Worm (Caenorhabditis elegans): ENCODE measurements around the gene T11G6.5.

T11G6.5 gene

ce11 chrIV:10867370-10868146 is 25.0 kb upstream of the T11G6.5 start:
- TF ChIP-seq pha-4 (tag; optimal IDR thresholded peaks at IDR 0.05): peak; percentile 68
- TF ChIP-seq hmg-11 (tag; optimal IDR thresholded peaks at IDR 0.05): no peak

ce11 chrIV:10864031-10864430 is 21.5 kb upstream of the T11G6.5 start, which contains the start of gene nish-1:
Gene nish-1, plus strand, starts transcription at chrIV:10864331.
- TF ChIP-seq fos-1 (tag; optimal IDR thresholded peaks at IDR 0.05) (no peak), lin-39 (tag; optimal IDR thresholded peaks at IDR 0.05) (no peak), elt-3 (tag; optimal IDR thresholded peaks at IDR 0.05) (no peak), lsy-12 (tag; optimal IDR thresholded peaks at IDR 0.05) (no peak), nhr-23 (tag; optimal IDR thresholded peaks at IDR 0.05) (no peak), egl-27 (tag; optimal IDR thresholded peaks at IDR 0.05) (no peak), fkh-10 (GFP tag; optimal IDR thresholded peaks at IDR 0.05) (no peak), nhr-67 (tag; optimal IDR thresholded peaks at IDR 0.05) (no peak), nhr-76 (tag; optimal IDR thresholded peaks at IDR 0.05) (no peak), pha-4 (tag; optimal IDR thresholded peaks at IDR 0.05) (no peak), lin-15B (tag; optimal IDR thresholded peaks at IDR 0.05) (no peak), nhr-43 (tag; optimal IDR thresholded peaks at IDR 0.05; ENCODE audit: poor library complexity, severe bottlenecking) (no peak), ceh-82 (tag; optimal IDR thresholded peaks at IDR 0.05) (no peak), ceh-16 (tag; optimal IDR thresholded peaks at IDR 0.05) (no peak), ztf-11 (tag; optimal IDR thresholded peaks at IDR 0.05) (no peak), nhr-12 (tag; optimal IDR thresholded peaks at IDR 0.05) (no peak), ama-1 (optimal IDR thresholded peaks at IDR 0.05) (no peak)

- TF ChIP-seq ceh-28 (tag; optimal IDR thresholded peaks at IDR 0.05): peak; percentile 16
- no peak for TF ChIP-seq sea-2 (GFP tag; optimal IDR thresholded peaks at IDR 0.05)
Observed at ce11 chrIV:10861102-10861501, 18.5 kb upstream of the T11G6.5 start, which contains the start of gene rbm-22. Gene rbm-22, plus strand, starts transcription at chrIV:10861402.

- TF ChIP-seq sea-2 (GFP tag; optimal IDR thresholded peaks at IDR 0.05) (no peak), fkh-10 (GFP tag; optimal IDR thresholded peaks at IDR 0.05) (no peak), ceh-16 (tag; optimal IDR thresholded peaks at IDR 0.05) (no peak), nhr-237 (tag; optimal IDR thresholded peaks at IDR 0.05) (no peak), nhr-67 (tag; optimal IDR thresholded peaks at IDR 0.05) (no peak), eor-1 (tag; optimal IDR thresholded peaks at IDR 0.05) (no peak), fos-1 (tag; optimal IDR thresholded peaks at IDR 0.05) (no peak), skn-1 (tag; optimal IDR thresholded peaks at IDR 0.05) (no peak), aly-2 (tag; optimal IDR thresholded peaks at IDR 0.05) (no peak), nhr-28 (tag; optimal IDR thresholded peaks at IDR 0.05) (no peak), pqm-1 (tag; optimal IDR thresholded peaks at IDR 0.05) (peak; percentile 80), nhr-12 (tag; optimal IDR thresholded peaks at IDR 0.05) (no peak), ceh-9 (tag; optimal IDR thresholded peaks at IDR 0.05) (no peak), daf-12 (tag; optimal IDR thresholded peaks at IDR 0.05) (no peak), hmg-11 (tag; optimal IDR thresholded peaks at IDR 0.05) (peak; percentile 29), ztf-4 (tag; optimal IDR thresholded peaks at IDR 0.05) (no peak), unc-39 (tag; optimal IDR thresholded peaks at IDR 0.05) (no peak), egl-27 (tag; optimal IDR thresholded peaks at IDR 0.05) (no peak), nhr-76 (tag; optimal IDR thresholded peaks at IDR 0.05) (no peak), zag-1 (tag; optimal IDR thresholded peaks at IDR 0.05) (no peak), nhr-11 (tag; optimal IDR thresholded peaks at IDR 0.05) (no peak), egl-5 (tag; optimal IDR thresholded peaks at IDR 0.05) (no peak), ceh-28 (tag; optimal IDR thresholded peaks at IDR 0.05) (no peak), snpc-4 (tag; optimal IDR thresholded peaks at IDR 0.05) (peak; percentile 33), pha-4 (tag; optimal IDR thresholded peaks at IDR 0.05) (peak; percentile 45), ztf-11 (tag; optimal IDR thresholded peaks at IDR 0.05) (no peak), nfya-1 (tag; optimal IDR thresholded peaks at IDR 0.05; ENCODE audit: insufficient read depth) (peak; percentile 39), R02D3.7 (tag; optimal IDR thresholded peaks at IDR 0.05) (no peak), mdl-1 (tag; optimal IDR thresholded peaks at IDR 0.05) (peak; percentile 3), elt-2 (tag; optimal IDR thresholded peaks at IDR 0.05) (peak; percentile 73), fkh-2 (tag; optimal IDR thresholded peaks at IDR 0.05) (no peak), nhr-23 (tag; optimal IDR thresholded peaks at IDR 0.05) (peak; percentile 37), lin-15B (tag; optimal IDR thresholded peaks at IDR 0.05) (peak; percentile 42), elt-1 (tag; optimal IDR thresholded peaks at IDR 0.05) (no peak), elt-3 (tag; optimal IDR thresholded peaks at IDR 0.05) (no peak), tbx-2 (tag; optimal IDR thresholded peaks at IDR 0.05) (no peak), nhr-25 (tag; optimal IDR thresholded peaks at IDR 0.05) (peak; percentile 9), unc-62 (GFP tag; optimal IDR thresholded peaks at IDR 0.05) (no peak), lin-39 (tag; optimal IDR thresholded peaks at IDR 0.05) (peak; percentile 33), lsy-12 (tag; optimal IDR thresholded peaks at IDR 0.05) (no peak)
Observed at ce11 chrIV:10858300-10859016, 15.9 kb upstream of the T11G6.5 start, which contains the start of the genes T11G6.2 and hars-1. Gene T11G6.2, minus strand, starts transcription at chrIV:10858496. Gene hars-1, plus strand, starts transcription at chrIV:10858957.
